Fruit fly (Drosophila melanogaster) whole organism, embryonic: Measurements from ENCODE around the gene janA.

Source experiments
- Ada2b ChIP-seq: fragments of 200-800 bp; sonication (Bioruptor generic); IDR thresholded peaks from 2 replicates; pipeline ENCODE4 v1.3.6; 2022; ENCODE audit warnings: missing biosample characterization, missing genetic modification characterization
- B-H1 ChIP-seq: fragments of 200-800 bp; sonication (Bioruptor generic); IDR thresholded peaks from 3 replicates; pipeline ENCODE4 v1.3.6; 2022; ENCODE audit warnings: missing biosample characterization, missing genetic modification characterization
- BtbVII ChIP-seq: fragments of 200-800 bp; sonication (Bioruptor generic); optimal IDR thresholded peaks from 3 replicates; lab custom pipeline; 2017; ENCODE audit warnings: missing biosample characterization, mild to moderate bottlenecking, missing genetic modification characterization
- CG10462 ChIP-seq: fragments of 200-800 bp; sonication (Bioruptor generic); optimal IDR thresholded peaks from 2 replicates; lab custom pipeline; 2016; ENCODE audit warnings: missing biosample characterization, missing genetic modification characterization
- CG11247 ChIP-seq: fragments of 200-800 bp; sonication (Bioruptor generic); IDR thresholded peaks from 2 replicates; pipeline ENCODE4 v1.3.6; 2022; ENCODE audit warnings: missing biosample characterization, missing genetic modification characterization
- CG13624 ChIP-seq: fragments of 200-800 bp; sonication (Bioruptor generic); optimal IDR thresholded peaks from 2 replicates; lab custom pipeline; 2016; ENCODE audit warnings: missing biosample characterization, missing genetic modification characterization
- CG13775 ChIP-seq: fragments of 200-800 bp; sonication (Bioruptor generic); optimal IDR thresholded peaks from 3 replicates; lab custom pipeline; 2017; ENCODE audit warnings: missing biosample characterization, mild to moderate bottlenecking, missing genetic modification characterization
- CG14014 ChIP-seq: fragments of 200-800 bp; sonication (Bioruptor generic); IDR thresholded peaks from 2 replicates; pipeline ENCODE4 v1.3.6; 2022; ENCODE audit warnings: missing biosample characterization, missing genetic modification characterization
- CG15696 ChIP-seq: fragments of 200-800 bp; sonication (Bioruptor generic); optimal IDR thresholded peaks from 2 replicates; lab custom pipeline; 2019; ENCODE audit warnings: missing biosample characterization, mild to moderate bottlenecking, missing genetic modification characterization, moderate library complexity
- CG1603 ChIP-seq: fragments of 200-800 bp; sonication (Bioruptor generic); optimal IDR thresholded peaks from 2 replicates; lab custom pipeline; 2019; ENCODE audit warnings: missing biosample characterization, mild to moderate bottlenecking, missing genetic modification characterization, moderate library complexity
- CG16863 ChIP-seq: fragments of 200-800 bp; sonication (Bioruptor generic); optimal IDR thresholded peaks from 3 replicates; lab custom pipeline; 2016; ENCODE audit warnings: missing biosample characterization, missing genetic modification characterization
- CG1832 ChIP-seq: fragments of 200-800 bp; sonication (Bioruptor generic); optimal IDR thresholded peaks from 2 replicates; lab custom pipeline; 2017; ENCODE audit warnings: missing biosample characterization, mild to moderate bottlenecking, missing genetic modification characterization, inconsistent platforms
- CG2712 ChIP-seq: fragments of 200-800 bp; optimal IDR thresholded peaks from 3 replicates; lab custom pipeline; 2019; ENCODE audit warnings: missing biosample characterization, mild to moderate bottlenecking, missing genetic modification characterization, moderate library complexity
- CG30431 ChIP-seq: fragments of 200-800 bp; sonication (Bioruptor generic); optimal IDR thresholded peaks from 2 replicates; lab custom pipeline; 2017; ENCODE audit warnings: missing biosample characterization, missing genetic modification characterization
- CG31224 ChIP-seq: fragments of 200-800 bp; sonication (Bioruptor generic); IDR thresholded peaks from 2 replicates; pipeline ENCODE4 v1.3.6; 2022; ENCODE audit warnings: missing biosample characterization, missing genetic modification characterization
- CG3995 ChIP-seq: fragments of 200-800 bp; sonication (Bioruptor generic); optimal IDR thresholded peaks from 3 replicates; lab custom pipeline; 2016; ENCODE audit warnings: missing biosample characterization, missing genetic modification characterization
- CG43689 ChIP-seq: fragments of 200-800 bp; sonication (Bioruptor generic); IDR thresholded peaks from 2 replicates; pipeline ENCODE4 v1.3.6; 2022; ENCODE audit warnings: missing biosample characterization, missing genetic modification characterization
- CG4820 ChIP-seq: fragments of 200-800 bp; sonication (Bioruptor generic); optimal IDR thresholded peaks from 3 replicates; lab custom pipeline; 2016; ENCODE audit warnings: missing biosample characterization, missing genetic modification characterization
- CG5180 ChIP-seq: fragments of 200-800 bp; sonication (Bioruptor generic); optimal IDR thresholded peaks from 3 replicates; lab custom pipeline; 2017; ENCODE audit warnings: missing biosample characterization, missing genetic modification characterization, mild to moderate bottlenecking, moderate library complexity, missing genetic modification reagents
- CG6683 ChIP-seq: fragments of 200-800 bp; sonication (Bioruptor generic); optimal IDR thresholded peaks from 2 replicates; lab custom pipeline; 2017; ENCODE audit warnings: missing biosample characterization, mild to moderate bottlenecking, missing genetic modification characterization, missing genetic modification reagents
- CG6813 ChIP-seq: fragments of 200-800 bp; sonication (Bioruptor generic); optimal IDR thresholded peaks from 2 replicates; lab custom pipeline; 2017; ENCODE audit warnings: missing biosample characterization, missing genetic modification characterization, mild to moderate bottlenecking, moderate library complexity, missing genetic modification reagents
- Camta ChIP-seq: fragments of 200-800 bp; sonication (Bioruptor generic); optimal IDR thresholded peaks from 2 replicates; lab custom pipeline; 2016; ENCODE audit warnings: missing biosample characterization, missing genetic modification characterization
- CrebB ChIP-seq: fragments of 200-800 bp; sonication (Bioruptor generic); optimal IDR thresholded peaks from 3 replicates; lab custom pipeline; 2018; ENCODE audit warnings: missing biosample characterization, mild to moderate bottlenecking, missing genetic modification characterization
- Eip74EF ChIP-seq, 2 experiments: fragments of 200-800 bp in 1 of 2; fragments of >200 bp in 1 of 2; sonication (Bioruptor generic) in 1 of 2; optimal IDR thresholded peaks; 2 replicates each; lab custom pipeline; 2017 to 2019; ENCODE audit warnings: missing biosample characterization in 2 of 2, missing genetic modification characterization in 2 of 2, mild to moderate bottlenecking in 1 of 2, moderate library complexity in 1 of 2
- Ets65A ChIP-seq: fragments of 200-800 bp; sonication (Bioruptor generic); peaks from one replicate; lab custom pipeline; 2016; ENCODE audit warnings: missing biosample characterization, missing genetic modification characterization
- Ets97D ChIP-seq: fragments of 200-800 bp; sonication (Bioruptor generic); optimal IDR thresholded peaks from 3 replicates; lab custom pipeline; 2016; ENCODE audit warnings: missing biosample characterization, missing genetic modification characterization
- Fer3 ChIP-seq: fragments of 200-800 bp; sonication (Bioruptor generic); optimal IDR thresholded peaks from 2 replicates; lab custom pipeline; 2018; ENCODE audit warnings: missing biosample characterization, mild to moderate bottlenecking, missing genetic modification characterization, moderate library complexity
- GATAe ChIP-seq: fragments of 200-800 bp; sonication (Bioruptor generic); conservative IDR thresholded peaks from 2 replicates; pipeline ENCODE4 v1.3.6; 2022; ENCODE audit warnings: missing biosample characterization, missing genetic modification characterization
- HLHmδ ChIP-seq: fragments of 200-800 bp; sonication (Bioruptor generic); optimal IDR thresholded peaks from 2 replicates; lab custom pipeline; 2018; ENCODE audit warnings: missing biosample characterization, mild to moderate bottlenecking, missing genetic modification characterization, moderate library complexity
- Hey ChIP-seq: fragments of 200-800 bp; sonication (Bioruptor generic); optimal IDR thresholded peaks from 3 replicates; lab custom pipeline; 2018; ENCODE audit warnings: missing biosample characterization, mild to moderate bottlenecking, missing genetic modification characterization
- Hmx ChIP-seq: fragments of 200-800 bp; sonication (Bioruptor generic); optimal IDR thresholded peaks from 2 replicates; lab custom pipeline; 2016; ENCODE audit warnings: missing biosample characterization, missing genetic modification characterization
- Hr3 ChIP-seq: fragments of 200-800 bp; sonication (Bioruptor generic); optimal IDR thresholded peaks from 3 replicates; lab custom pipeline; 2016; ENCODE audit warnings: missing biosample characterization, missing genetic modification characterization
- Meics ChIP-seq: fragments of 200-800 bp; sonication (Bioruptor generic); optimal IDR thresholded peaks from 2 replicates; lab custom pipeline; 2017; ENCODE audit warnings: missing biosample characterization, mild to moderate bottlenecking, missing genetic modification characterization
- Oaz ChIP-seq: fragments of 200-800 bp; sonication (Bioruptor generic); IDR thresholded peaks from 2 replicates; pipeline ENCODE4 v1.3.6; 2022; ENCODE audit warnings: missing biosample characterization, missing genetic modification characterization
- Opbp ChIP-seq: fragments of 200-800 bp; sonication (Bioruptor generic); IDR thresholded peaks from 3 replicates; pipeline ENCODE4 v1.3.6; 2022; ENCODE audit warnings: missing biosample characterization, missing genetic modification characterization; ENCODE audit not compliant: partially characterized antibody
- Spps ChIP-seq: fragments of 200-800 bp; sonication (Bioruptor generic); optimal IDR thresholded peaks from 2 replicates; lab custom pipeline; 2018; ENCODE audit warnings: missing biosample characterization, mild to moderate bottlenecking, missing genetic modification characterization
- ab ChIP-seq: fragments of 200-800 bp; sonication (Bioruptor generic); optimal IDR thresholded peaks from 2 replicates; lab custom pipeline; 2016; ENCODE audit warnings: missing biosample characterization, missing genetic modification characterization
- az2 ChIP-seq: fragments of 200-800 bp; sonication (Bioruptor generic); optimal IDR thresholded peaks from 3 replicates; lab custom pipeline; 2016; ENCODE audit warnings: missing biosample characterization, missing genetic modification characterization
- bcd ChIP-seq: fragments of 200-800 bp; sonication (Bioruptor generic); optimal IDR thresholded peaks from 2 replicates; lab custom pipeline; 2017; ENCODE audit warnings: missing biosample characterization, mild to moderate bottlenecking, missing genetic modification characterization
- bigmax ChIP-seq: fragments of 200-800 bp; sonication (Bioruptor generic); optimal IDR thresholded peaks from 2 replicates; lab custom pipeline; 2018; ENCODE audit warnings: missing biosample characterization, mild to moderate bottlenecking, missing genetic modification characterization
- cad ChIP-seq: fragments of >200 bp; optimal IDR thresholded peaks from 2 replicates; lab custom pipeline; 2017; ENCODE audit warnings: missing biosample characterization, missing genetic modification characterization
- cato ChIP-seq: fragments of 200-800 bp; sonication (Bioruptor generic); optimal IDR thresholded peaks from 2 replicates; lab custom pipeline; 2016; ENCODE audit warnings: missing biosample characterization, missing genetic modification characterization, borderline replicate concordance
- dan ChIP-seq: fragments of 200-800 bp; sonication (Bioruptor generic); IDR thresholded peaks from 2 replicates; pipeline ENCODE4 v1.3.6; 2022; ENCODE audit warnings: missing biosample characterization, missing genetic modification characterization
- fu2 ChIP-seq: fragments of 200-800 bp; sonication (Bioruptor generic); optimal IDR thresholded peaks from 2 replicates; lab custom pipeline; 2016; ENCODE audit warnings: missing biosample characterization, missing genetic modification characterization
- jigr1 ChIP-seq: fragments of 200-800 bp; sonication (Bioruptor generic); IDR thresholded peaks from 3 replicates; pipeline ENCODE4 v1.3.6; 2022; ENCODE audit warnings: missing biosample characterization, missing genetic modification characterization
- jing ChIP-seq: fragments of 200-800 bp; sonication (Bioruptor generic); optimal IDR thresholded peaks from 2 replicates; lab custom pipeline; 2018; ENCODE audit warnings: missing biosample characterization, mild to moderate bottlenecking, missing genetic modification characterization
- lilli ChIP-seq: fragments of 200-800 bp; sonication (Bioruptor generic); optimal IDR thresholded peaks from 3 replicates; lab custom pipeline; 2016; ENCODE audit warnings: missing biosample characterization, missing genetic modification characterization
- pfk ChIP-seq: fragments of 200-800 bp; sonication (Bioruptor generic); optimal IDR thresholded peaks from 2 replicates; lab custom pipeline; 2018; ENCODE audit warnings: missing biosample characterization, mild to moderate bottlenecking, missing genetic modification characterization, moderate library complexity
- pnt ChIP-seq: fragments of 200-800 bp; sonication (Bioruptor generic); optimal IDR thresholded peaks from 3 replicates; lab custom pipeline; 2016; ENCODE audit warnings: missing biosample characterization, missing genetic modification characterization
- tgo ChIP-seq: fragments of 200-800 bp; sonication (Bioruptor generic); IDR thresholded peaks from 3 replicates; pipeline ENCODE4 v1.3.6; 2022; ENCODE audit warnings: missing biosample characterization, missing genetic modification characterization
- unpg ChIP-seq: fragments of 200-800 bp; sonication (Bioruptor generic); optimal IDR thresholded peaks from 3 replicates; lab custom pipeline; 2018; ENCODE audit warnings: missing biosample characterization, mild to moderate bottlenecking, missing genetic modification characterization, moderate library complexity

janA gene

DNA sequence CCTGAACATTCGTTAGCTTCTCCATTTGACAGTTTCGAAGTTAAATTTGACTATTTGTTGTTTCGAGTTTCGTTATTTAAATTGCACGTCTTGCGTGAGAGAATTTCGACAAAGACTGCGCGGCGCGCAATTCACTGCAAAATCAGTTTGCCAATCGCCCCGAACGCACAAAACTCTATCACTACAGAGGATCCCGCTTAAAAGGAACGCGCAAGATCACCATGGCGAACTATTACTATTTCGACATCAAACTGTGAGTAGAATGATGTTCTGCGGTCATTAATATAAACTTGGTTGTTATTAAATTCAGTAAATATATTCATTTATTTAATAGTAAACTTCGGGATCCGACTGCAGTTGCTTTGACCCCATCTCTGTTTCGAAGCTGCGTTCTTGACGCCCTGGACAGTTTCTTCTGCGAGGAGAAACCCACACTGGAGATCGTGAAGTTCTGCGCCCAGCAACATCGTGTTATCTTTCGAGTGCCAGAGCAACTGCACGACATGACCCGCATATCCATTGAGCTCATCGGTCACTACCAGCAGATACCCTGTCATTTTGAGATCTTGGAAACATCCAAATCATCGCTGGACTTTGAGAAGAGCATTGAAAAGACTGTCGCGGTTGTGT, 16.7 kb upstream of the janA start, which contains the start of the genes Rpp14b and spn-A (continued):
- TF ChIP-seq Hey (no peak), tgo (peak; percentile 35; the same call in 1 of the 3 replicates), B-H1 (no peak), fu2 (GFP tag; lab: Kevin White, UChicago) (no peak), CrebB (tag; lab: Kevin White, UChicago) (no peak), CG6813 (GFP tag; lab: Kevin White, UChicago) (no peak), Spps (tag; lab: Kevin White, UChicago) (no peak), CG14014 (GFP tag; lab: Robert Waterston, UW) (no peak), Hr3 (no peak), cad (GFP tag; lab: Kevin White, UChicago) (no peak), CG4820 (GFP tag; lab: Kevin White, UChicago) (peak; percentile 90), Camta (GFP tag; lab: Kevin White, UChicago) (no peak), Hmx (GFP tag; lab: Kevin White, UChicago) (no peak), jigr1 (GFP tag; lab: Robert Waterston, UW) (no peak), pfk (no peak), bcd (GFP tag; lab: Kevin White, UChicago) (no peak), ab (GFP tag; lab: Kevin White, UChicago) (no peak), BtbVII (no peak), GATAe (no peak), CG13624 (no peak), dan (no peak), Ets65A (GFP tag; lab: Kevin White, UChicago) (peak; percentile 81), Opbp (GFP tag; lab: Robert Waterston, UW) (no peak), Ada2b (GFP tag; lab: Robert Waterston, UW) (no peak), CG30431 (no peak), az2 (GFP tag; lab: Kevin White, UChicago) (no peak), CG5180 (GFP tag; lab: Kevin White, UChicago) (no peak), Fer3 (no peak), Meics (GFP tag; lab: Kevin White, UChicago) (peak; percentile 30), bigmax (GFP tag; lab: Kevin White, UChicago) (no peak), CG11247 (no peak), CG6683 (GFP tag; lab: Kevin White, UChicago) (no peak), Ets97D (GFP tag; lab: Kevin White, UChicago) (no peak), HLHmδ (GFP tag; lab: Kevin White, UChicago) (no peak), CG1832 (GFP tag; lab: Kevin White, UChicago) (no peak), jing (no peak), cato (GFP tag; lab: Kevin White, UChicago) (no peak), CG3995 (peak; percentile 1), CG31224 (GFP tag; lab: Robert Waterston, UW) (no peak), unpg (GFP tag; lab: Kevin White, UChicago) (peak; percentile 20), CG43689 (GFP tag; lab: Robert Waterston, UW) (no peak), CG2712 (no peak), CG10462 (GFP tag; lab: Kevin White, UChicago) (no peak), Eip74EF (GFP tag; optimal IDR thresholded peaks at IDR 0.05; lab: Kevin White, UChicago) (no peak), CG15696 (tag; lab: Kevin White, UChicago) (peak; percentile 15), CG16863 (no peak), CG1603 (tag; lab: Kevin White, UChicago) (peak; percentile 36), Oaz (GFP tag; lab: Robert Waterston, UW) (no peak), CG13775 (peak; percentile 40), pnt (GFP tag; lab: Kevin White, UChicago) (no peak), lilli (GFP tag; lab: Kevin White, UChicago) (peak; percentile 37)
